Worm (Caenorhabditis elegans) whole organism, L3 larva: ENCODE data around the gene C08F1.8.

ENCODE experiments used
- ama-1 ChIP-seq: fragments of 150-350 bp; optimal IDR thresholded peaks from 2 replicates; lab custom pipeline; 2018
- ceh-9 ChIP-seq: sonication (generic microtip); optimal IDR thresholded peaks from 2 replicates; lab custom pipeline; 2018; ENCODE audit warnings: missing biosample characterization, missing genetic modification characterization
- fos-1 ChIP-seq: fragments of 150-350 bp; optimal IDR thresholded peaks from 2 replicates; lab custom pipeline; 2014; ENCODE audit warnings: missing biosample characterization, missing genetic modification characterization
- mdl-1 ChIP-seq: fragments of 150-350 bp; optimal IDR thresholded peaks from 2 replicates; lab custom pipeline; 2014; ENCODE audit warnings: missing biosample characterization, missing genetic modification characterization
- nhr-237 ChIP-seq: fragments of 150-350 bp; optimal IDR thresholded peaks from 2 replicates; lab custom pipeline; 2014; ENCODE audit warnings: missing biosample characterization, missing genetic modification characterization
- tbx-2 ChIP-seq: sonication (generic microtip); optimal IDR thresholded peaks from 2 replicates; lab custom pipeline; 2016; ENCODE audit warnings: mild to moderate bottlenecking, missing genetic modification characterization, missing compliant biosample characterization
- unc-62 ChIP-seq: fragments of 150-350 bp; sonication (generic microtip); optimal IDR thresholded peaks from 4 replicates; lab custom pipeline; 2014; ENCODE audit warnings: missing biosample characterization, missing genetic modification reagents, missing genetic modification characterization

ce11 chrII:1819944-1820570, 11.9 kb upstream of the C08F1.8 start, which contains the start of gene fbxc-19:
- peak; percentile 26 for TF ChIP-seq mdl-1 (tag; lab: Kevin White, UChicago)
- no peak for TF ChIP-seq nhr-237 (tag; lab: Kevin White, UChicago)
- TF ChIP-seq ama-1 (lab: Kevin White, UChicago), result no peak
- TF ChIP-seq fos-1 (tag; lab: Kevin White, UChicago), result no peak
- TF ChIP-seq ceh-9 (tag; lab: Kevin White, UChicago), result no peak
- TF ChIP-seq tbx-2 (tag; lab: Kevin White, UChicago), result no peak
- TF ChIP-seq unc-62, result no peak
